Worm (Caenorhabditis elegans): Measurements from ENCODE around the gene ZC53.22.

DNA sequence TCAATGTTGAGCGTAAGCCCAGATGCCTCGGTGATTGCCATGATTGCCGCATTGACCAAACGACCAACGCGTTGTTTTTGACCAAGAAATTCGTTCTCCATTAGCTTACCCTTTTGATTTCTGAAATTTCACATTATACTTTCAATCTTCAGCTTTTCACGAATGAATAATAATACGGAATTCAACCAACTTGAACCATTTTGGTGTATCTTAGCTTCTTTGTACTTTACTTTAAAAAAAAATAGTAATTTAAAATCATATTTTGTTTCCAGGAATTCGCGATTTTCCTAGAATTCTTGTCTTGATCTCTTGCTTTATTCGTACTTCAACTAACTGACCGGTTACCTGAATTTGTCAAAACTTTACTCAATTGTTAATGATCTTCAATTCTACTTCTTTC, 1.9 kb upstream of the ZC53.22 start, which contains the start of gene ZC53.2:
- no peak for TF ChIP-seq ceh-30 (tag; optimal IDR thresholded peaks at IDR 0.05)
- no peak for TF ChIP-seq F13H6.1 (tag; optimal IDR thresholded peaks at IDR 0.05)
- no peak for TF ChIP-seq ceh-6 (GFP tag; optimal IDR thresholded peaks at IDR 0.05)
- TF ChIP-seq tbx-2 (tag; optimal IDR thresholded peaks at IDR 0.05), result no peak
- TF ChIP-seq ref-2 (tag; optimal IDR thresholded peaks at IDR 0.05), result no peak
- TF ChIP-seq nfya-1 (tag; optimal IDR thresholded peaks at IDR 0.05), result no peak
- TF ChIP-seq nhr-11 (tag; optimal IDR thresholded peaks at IDR 0.05), result no peak
- no peak for TF ChIP-seq dve-1 (tag; optimal IDR thresholded peaks at IDR 0.05)
- TF ChIP-seq ceh-22 (tag; optimal IDR thresholded peaks at IDR 0.05), result no peak
